Worm (Caenorhabditis elegans) whole organism, midembryonic: Measurements from ENCODE around the gene mut-7.

ENCODE experiments used
- T22C8.4 ChIP-seq: fragments of 200-800 bp; sonication (Bioruptor generic); IDR thresholded peaks from 2 replicates; pipeline ENCODE4 v1.3.6; 2022; ENCODE audit warnings: missing genetic modification characterization, missing compliant biosample characterization
- cog-1 ChIP-seq: sonication (generic microtip); optimal IDR thresholded peaks from 2 replicates; lab custom pipeline; 2016; ENCODE audit warnings: missing genetic modification characterization, missing compliant biosample characterization
- flt-1 ChIP-seq: fragments of 200-800 bp; sonication (Bioruptor generic); IDR thresholded peaks from 2 replicates; pipeline ENCODE4 v1.3.6; 2022; ENCODE audit warnings: missing genetic modification characterization, missing compliant biosample characterization
- klf-2 ChIP-seq: fragments of 200-800 bp; sonication (Bioruptor generic); conservative IDR thresholded peaks from 2 replicates; pipeline ENCODE4 v1.3.6; 2022; ENCODE audit warnings: missing genetic modification reagents, missing genetic modification characterization, missing compliant biosample characterization
- med-1 ChIP-seq: sonication (generic microtip); optimal IDR thresholded peaks from 2 replicates; lab custom pipeline; 2017; ENCODE audit warnings: missing genetic modification characterization, mild to moderate bottlenecking, missing compliant biosample characterization, antibody characterized with exemption, missing genetic modification reagents; ENCODE audit not compliant: insufficient read depth
- ref-1 ChIP-seq: fragments of 200-800 bp; sonication (Bioruptor generic); conservative IDR thresholded peaks from 2 replicates; pipeline ENCODE4 v1.3.6; 2022; ENCODE audit warnings: missing genetic modification reagents, missing genetic modification characterization, missing compliant biosample characterization
- tab-1 ChIP-seq: fragments of 200-800 bp; sonication (Bioruptor generic); IDR thresholded peaks from 2 replicates; pipeline ENCODE4 v1.3.6; 2022; ENCODE audit warnings: missing genetic modification characterization, missing compliant biosample characterization
- ztf-23 ChIP-seq: fragments of 200-800 bp; sonication (Bioruptor generic); IDR thresholded peaks from 2 replicates; pipeline ENCODE4 v1.3.6; 2022; ENCODE audit warnings: missing genetic modification reagents, missing genetic modification characterization, missing compliant biosample characterization
- ztf-29 ChIP-seq: fragments of 200-800 bp; sonication (Bioruptor generic); IDR thresholded peaks from 2 replicates; pipeline ENCODE4 v1.3.6; 2022; ENCODE audit warnings: missing genetic modification reagents, missing genetic modification characterization, missing compliant biosample characterization

The mut-7 gene

ce11 chrIII:9513006-9513405 is 29.2 kb downstream of the mut-7 start:
- TF ChIP-seq cog-1 (tag; lab: Kevin White, UChicago) (no peak), ref-1 (GFP tag; lab: Robert Waterston, UW) (no peak), flt-1 (GFP tag; lab: Robert Waterston, UW) (no peak), klf-2 (GFP tag; lab: Robert Waterston, UW) (no peak), ztf-23 (no peak), ztf-29 (GFP tag; lab: Robert Waterston, UW) (no peak), med-1 (GFP tag; lab: Kevin White, UChicago) (no peak), tab-1 (GFP tag; lab: Robert Waterston, UW) (no peak), T22C8.4 (no peak)

- TF ChIP-seq med-1 (GFP tag; lab: Kevin White, UChicago) (no peak), T22C8.4 (no peak), klf-2 (GFP tag; lab: Robert Waterston, UW) (no peak), ref-1 (GFP tag; lab: Robert Waterston, UW) (no peak), ztf-29 (GFP tag; lab: Robert Waterston, UW) (no peak), tab-1 (GFP tag; lab: Robert Waterston, UW) (no peak), ztf-23 (no peak), flt-1 (GFP tag; lab: Robert Waterston, UW) (no peak), cog-1 (tag; lab: Kevin White, UChicago) (no peak)
Measured at ce11 chrIII:9511660-9512059, 30.5 kb downstream of the mut-7 start.

ce11 chrIII:9511055-9511520 is 31.1 kb downstream of the mut-7 start, which contains the start of gene F55H2.5:
Gene F55H2.5, plus strand, starts transcription at chrIII:9511470.
- TF ChIP-seq T22C8.4 (no peak), tab-1 (GFP tag; lab: Robert Waterston, UW) (no peak)

ce11 chrIII:9509764-9510370 is 32.3 kb downstream of the mut-7 start:
- TF ChIP-seq tab-1 (GFP tag; lab: Robert Waterston, UW) (no peak), ztf-29 (GFP tag; lab: Robert Waterston, UW) (no peak), ztf-23 (no peak), med-1 (GFP tag; lab: Kevin White, UChicago) (no peak), cog-1 (tag; lab: Kevin White, UChicago) (no peak), T22C8.4 (no peak), flt-1 (GFP tag; lab: Robert Waterston, UW) (no peak), klf-2 (GFP tag; lab: Robert Waterston, UW) (no peak), ref-1 (GFP tag; lab: Robert Waterston, UW) (no peak)

- TF ChIP-seq klf-2 (GFP tag; lab: Robert Waterston, UW) (no peak), ztf-23 (no peak), cog-1 (tag; lab: Kevin White, UChicago) (no peak), ref-1 (GFP tag; lab: Robert Waterston, UW) (no peak), tab-1 (GFP tag; lab: Robert Waterston, UW) (no peak), flt-1 (GFP tag; lab: Robert Waterston, UW) (no peak), T22C8.4 (no peak), ztf-29 (GFP tag; lab: Robert Waterston, UW) (no peak), med-1 (GFP tag; lab: Kevin White, UChicago) (no peak)
Measured at ce11 chrIII:9507799-9508198, 34.4 kb downstream of the mut-7 start, which contains the start of gene vha-14. Gene vha-14, plus strand, starts transcription at chrIII:9508100.

ce11 chrIII:9504347-9504746 is 37.8 kb downstream of the mut-7 start:
- TF ChIP-seq med-1 (GFP tag; lab: Kevin White, UChicago) = no peak
- no peak for TF ChIP-seq cog-1 (tag; lab: Kevin White, UChicago)
- TF ChIP-seq klf-2 (GFP tag; lab: Robert Waterston, UW) = no peak
- no peak for TF ChIP-seq ref-1 (GFP tag; lab: Robert Waterston, UW)
- TF ChIP-seq ztf-29 (GFP tag; lab: Robert Waterston, UW) = no peak
- TF ChIP-seq tab-1 (GFP tag; lab: Robert Waterston, UW) = no peak
- TF ChIP-seq flt-1 (GFP tag; lab: Robert Waterston, UW) = no peak
- TF ChIP-seq T22C8.4 = no peak
- no peak for TF ChIP-seq ztf-23

- no peak for TF ChIP-seq tab-1 (GFP tag; lab: Robert Waterston, UW)
- TF ChIP-seq cog-1 (tag; lab: Kevin White, UChicago) = no peak
- TF ChIP-seq T22C8.4 = no peak
- TF ChIP-seq flt-1 (GFP tag; lab: Robert Waterston, UW) = no peak
- TF ChIP-seq klf-2 (GFP tag; lab: Robert Waterston, UW) = no peak
- no peak for TF ChIP-seq ztf-29 (GFP tag; lab: Robert Waterston, UW)
- TF ChIP-seq ztf-23 = no peak
- no peak for TF ChIP-seq ref-1 (GFP tag; lab: Robert Waterston, UW)
- no peak for TF ChIP-seq med-1 (GFP tag; lab: Kevin White, UChicago)
Measured at ce11 chrIII:9502155-9502714, 39.9 kb downstream of the mut-7 start.

- TF ChIP-seq T22C8.4 = no peak
Measured at ce11 chrIII:9501072-9501471, 41.1 kb downstream of the mut-7 start.

- TF ChIP-seq ref-1 (GFP tag; lab: Robert Waterston, UW) (no peak), med-1 (GFP tag; lab: Kevin White, UChicago) (no peak), flt-1 (GFP tag; lab: Robert Waterston, UW) (no peak), ztf-23 (no peak), cog-1 (tag; lab: Kevin White, UChicago) (no peak), T22C8.4 (no peak), klf-2 (GFP tag; lab: Robert Waterston, UW) (no peak), tab-1 (GFP tag; lab: Robert Waterston, UW) (no peak), ztf-29 (GFP tag; lab: Robert Waterston, UW) (no peak)
Measured at ce11 chrIII:9500267-9500666, 41.9 kb downstream of the mut-7 start, which contains the start of gene sod-4. Gene sod-4, minus strand, starts transcription at chrIII:9500375.
